Fruit fly (Drosophila melanogaster): Measurements from ENCODE around the gene CG34300.

DNA sequence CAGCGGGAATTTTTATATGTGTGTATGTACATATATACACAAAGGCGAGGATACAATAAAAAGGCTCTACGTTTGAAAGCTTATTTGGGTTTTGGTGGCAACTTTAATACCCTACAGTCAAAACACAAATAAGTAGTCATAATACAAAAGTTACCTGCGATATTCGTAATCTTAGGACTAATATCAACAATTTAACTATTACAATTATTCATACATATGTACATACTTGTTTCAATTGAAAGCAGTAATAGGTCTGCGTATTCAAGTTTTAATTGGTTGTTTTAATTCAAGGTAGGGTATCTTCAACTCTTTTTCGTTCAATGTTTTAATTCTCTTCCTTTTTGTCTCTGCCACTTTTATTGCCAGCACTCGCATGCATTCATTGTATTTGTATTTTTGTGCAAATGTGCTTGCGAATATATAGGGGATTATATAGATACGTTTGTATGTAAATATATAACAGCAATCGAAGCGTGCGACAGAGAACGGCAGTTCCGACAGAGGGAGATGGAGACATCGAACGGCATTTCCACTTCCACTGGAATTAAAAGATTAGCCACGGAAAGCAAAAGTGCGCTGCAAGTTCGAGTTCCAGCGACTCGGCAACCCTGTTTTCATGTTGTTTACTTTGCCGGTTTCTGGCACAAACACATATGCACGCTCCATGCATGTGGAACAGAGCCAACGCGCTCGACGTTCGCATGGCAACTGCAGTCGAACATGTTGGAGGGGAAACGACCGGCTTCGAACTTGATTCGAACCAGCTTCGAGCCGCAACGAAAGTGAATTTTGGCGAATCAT lies 29.8 kb downstream of the CG34300 start:
- TF ChIP-seq CG8478 (optimal IDR thresholded peaks at IDR 0.05) (no peak), CTCF (optimal IDR thresholded peaks at IDR 0.05) (no peak)

Data from S2 (cell line).